Fruit fly (Drosophila melanogaster): Measurements from ENCODE around the gene Alp4.
A peak's percentile ranks its signal among the peaks of the same experiment; 100 is the strongest.

Alp4 gene

DNA sequence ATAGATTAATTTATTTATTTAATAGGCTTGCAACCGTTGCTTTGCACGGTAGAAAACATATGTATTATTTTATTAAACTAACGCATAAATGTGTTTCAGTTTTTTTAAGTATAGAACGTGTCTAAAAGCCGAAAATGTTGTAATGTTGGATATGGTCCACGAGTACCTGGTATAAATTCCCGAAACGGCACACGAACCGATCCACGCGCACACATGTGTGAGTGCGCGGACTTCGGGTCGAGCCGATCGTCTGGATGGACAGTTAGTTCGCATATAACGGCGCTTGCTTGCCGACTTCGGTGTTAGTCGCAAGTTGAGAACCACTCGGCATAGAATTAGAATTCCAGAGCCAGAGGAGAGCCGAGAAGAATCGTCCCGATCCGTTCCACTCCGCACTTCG, at the start of gene Alp4:
TSS of gene Alp4 (plus strand) at position 301 of the 400 bp plus-strand sequence.
- no peak for TF ChIP-seq CG17801 (GFP tag; optimal IDR thresholded peaks at IDR 0.05; ENCODE audit: partially characterized antibody)

DNA sequence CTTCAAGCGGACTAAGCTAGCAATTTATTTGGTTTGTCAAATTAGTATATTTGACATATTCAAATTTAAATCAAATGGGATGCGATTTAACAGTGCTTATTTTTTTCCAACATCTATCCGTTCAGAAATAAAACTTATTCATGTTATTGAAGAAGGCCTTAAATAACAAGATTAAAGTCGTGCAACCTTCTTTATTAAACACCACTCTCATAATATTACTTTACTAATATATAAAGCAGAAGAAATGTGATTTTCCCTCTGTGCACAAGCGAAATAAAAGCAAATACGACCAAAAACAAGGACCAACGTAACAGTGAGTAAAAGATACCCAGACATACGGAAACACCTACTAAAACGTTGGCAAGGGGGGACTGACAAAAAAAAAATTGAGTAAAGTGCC, 42.1 kb upstream of the Alp4 start:
- no peak for TF ChIP-seq CG17801 (GFP tag; optimal IDR thresholded peaks at IDR 0.05; ENCODE audit: partially characterized antibody)

DNA sequence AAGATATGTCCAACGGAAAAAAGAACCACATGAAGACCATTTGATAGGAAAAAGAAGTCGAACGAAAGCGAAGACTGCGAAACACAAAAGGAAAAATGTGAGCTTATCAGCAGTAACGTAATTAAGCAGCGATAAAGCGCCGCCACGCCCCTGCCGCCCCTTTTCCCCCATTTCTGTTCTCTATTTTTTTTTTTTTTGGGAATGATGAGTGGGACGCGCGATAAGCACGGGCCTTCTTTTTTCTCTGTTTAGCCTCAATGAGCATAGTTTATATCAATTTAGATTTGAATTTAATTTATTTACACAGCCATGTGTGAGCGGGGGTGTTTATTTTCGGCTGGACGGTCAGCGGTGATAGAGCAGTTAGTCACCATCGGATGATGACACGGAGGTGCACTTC, 38.6 kb upstream of the Alp4 start:
- no peak for TF ChIP-seq CG17801 (GFP tag; optimal IDR thresholded peaks at IDR 0.05; ENCODE audit: partially characterized antibody)

DNA sequence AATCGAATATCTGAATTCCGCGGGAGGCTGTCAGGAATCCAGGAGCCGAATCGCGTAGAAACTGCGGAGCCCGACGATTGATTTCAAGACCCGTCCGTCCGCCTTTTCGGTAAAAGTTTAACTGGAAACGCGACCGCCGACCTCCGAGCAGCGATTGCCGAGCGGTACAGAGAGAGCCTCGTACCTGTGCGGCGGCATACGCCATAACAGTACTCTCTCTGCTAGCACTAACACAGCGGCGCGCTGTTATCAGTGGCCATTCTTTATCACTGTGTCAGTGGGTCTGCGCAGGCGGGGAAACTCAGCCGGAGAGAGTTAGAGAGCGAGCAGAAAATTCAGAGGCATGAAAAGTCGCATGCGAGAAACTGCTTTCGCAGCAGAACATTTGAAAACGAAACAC, 32.0 kb upstream of the Alp4 start, which contains the start of gene 5-HT7:
TSS of gene 5-HT7 (minus strand) at position 161 of the 400 bp plus-strand sequence.
- TF ChIP-seq CG17801 (GFP tag; optimal IDR thresholded peaks at IDR 0.05; ENCODE audit: partially characterized antibody), result no peak

DNA sequence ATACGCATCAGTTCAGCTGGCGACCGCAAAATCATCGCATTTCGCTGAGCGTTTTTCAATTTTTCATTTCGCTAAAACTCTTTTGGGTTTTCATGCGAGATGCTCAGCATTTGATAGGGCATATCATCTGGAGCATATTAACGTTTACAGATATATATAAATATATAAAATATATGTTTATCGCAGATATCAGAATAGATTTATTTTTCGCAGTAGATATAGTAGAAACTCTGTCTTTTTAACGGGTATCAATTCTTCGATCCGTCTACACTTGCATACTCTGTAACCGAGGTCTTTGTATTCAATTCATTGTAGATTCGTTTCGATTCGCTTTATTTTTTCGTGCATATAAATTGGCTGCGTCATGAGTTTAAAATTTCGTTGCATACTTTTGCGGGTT, 29.1 kb upstream of the Alp4 start:
- TF ChIP-seq CG17801 (GFP tag; optimal IDR thresholded peaks at IDR 0.05; ENCODE audit: partially characterized antibody), result no peak

DNA sequence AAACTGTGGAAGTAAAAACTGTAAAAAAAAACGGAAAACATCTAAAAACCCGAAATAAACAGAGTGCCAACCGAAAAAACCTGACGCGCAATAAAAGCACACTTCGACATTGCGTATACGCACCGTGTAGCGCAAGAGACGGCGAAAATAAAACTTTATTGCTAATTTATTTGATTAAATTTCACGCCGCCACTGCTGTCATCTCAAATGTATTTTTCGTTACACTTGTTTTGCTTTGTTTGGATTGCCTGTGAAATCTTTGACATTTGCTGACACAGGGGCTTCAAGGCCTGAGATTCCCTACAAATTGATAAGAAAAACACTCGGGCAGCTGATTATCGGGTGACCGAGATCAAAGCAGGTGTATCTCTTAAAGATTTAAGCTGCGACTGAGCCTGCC, 28.0 kb upstream of the Alp4 start:
- TF ChIP-seq CG17801 (GFP tag; optimal IDR thresholded peaks at IDR 0.05; ENCODE audit: partially characterized antibody), result no peak

DNA sequence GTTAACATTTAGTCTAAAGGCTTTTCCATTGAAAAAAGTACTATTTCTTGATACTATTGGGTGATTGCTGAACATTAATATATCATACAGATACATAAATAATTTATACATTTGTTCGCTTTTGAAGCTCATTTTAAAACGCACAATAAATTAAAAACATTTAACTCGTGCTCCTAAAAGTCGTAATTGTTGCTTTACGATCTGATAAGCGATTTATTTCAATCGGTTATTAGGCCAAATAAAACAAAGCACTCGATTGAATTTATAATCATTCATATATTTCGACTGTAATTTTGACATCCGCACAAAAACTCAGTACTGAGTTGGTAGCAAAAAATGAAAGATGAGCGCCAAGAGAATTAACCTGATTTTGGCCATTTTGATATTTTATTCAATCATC, 13.7 kb upstream of the Alp4 start, which contains the start of gene CG33773:
TSS of gene CG33773 (plus strand) at position 301 of the 400 bp plus-strand sequence.
- no peak for TF ChIP-seq CG17801 (GFP tag; optimal IDR thresholded peaks at IDR 0.05; ENCODE audit: partially characterized antibody)

DNA sequence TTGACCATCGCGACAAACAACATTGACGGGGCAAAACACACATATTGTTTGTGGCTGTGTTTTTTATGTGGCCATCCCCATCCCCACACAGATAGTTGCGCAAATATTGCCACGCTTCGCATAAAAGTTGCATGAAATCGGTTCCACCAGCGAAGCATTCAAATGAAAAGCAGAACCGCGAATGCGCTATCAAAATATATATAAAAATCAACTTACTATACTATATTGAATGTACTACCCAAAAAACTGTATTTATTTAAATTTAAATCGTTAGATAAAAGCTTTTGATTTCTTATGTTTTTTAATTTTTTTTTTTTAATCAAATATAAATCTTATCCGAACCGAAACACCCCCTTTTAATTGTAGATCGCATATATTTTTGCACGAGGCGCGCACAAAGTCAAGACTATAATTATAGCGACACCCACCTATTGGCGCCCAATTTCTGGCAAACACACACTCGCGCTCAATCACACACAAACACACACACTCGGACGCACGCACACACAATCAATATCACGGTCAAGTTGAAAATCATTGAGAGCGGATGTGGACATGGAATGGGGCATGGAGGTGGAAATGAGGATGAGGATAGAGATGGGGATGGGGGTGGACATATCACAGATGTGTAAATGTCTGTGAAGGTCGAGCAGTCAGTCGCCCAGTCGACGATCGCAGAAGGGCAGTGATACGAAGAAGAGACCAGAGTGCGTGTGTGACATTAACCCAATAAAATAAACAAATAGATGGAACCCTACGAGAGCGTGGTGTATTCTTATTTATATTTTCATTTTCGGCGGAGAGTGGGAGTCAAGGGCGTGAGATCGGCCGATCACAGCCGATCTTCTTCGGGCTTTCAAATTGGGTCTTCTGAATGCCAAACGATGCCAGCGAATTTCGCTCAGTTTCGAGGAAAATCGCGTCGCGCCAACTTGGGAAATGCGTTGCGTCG, 10.0 kb upstream of the Alp4 start, which contains the start of gene CanA1:
TSS of gene CanA1 (plus strand) at position 902 of the 952 bp plus-strand sequence.
- no peak for TF ChIP-seq CG17801 (GFP tag; optimal IDR thresholded peaks at IDR 0.05; ENCODE audit: partially characterized antibody)

DNA sequence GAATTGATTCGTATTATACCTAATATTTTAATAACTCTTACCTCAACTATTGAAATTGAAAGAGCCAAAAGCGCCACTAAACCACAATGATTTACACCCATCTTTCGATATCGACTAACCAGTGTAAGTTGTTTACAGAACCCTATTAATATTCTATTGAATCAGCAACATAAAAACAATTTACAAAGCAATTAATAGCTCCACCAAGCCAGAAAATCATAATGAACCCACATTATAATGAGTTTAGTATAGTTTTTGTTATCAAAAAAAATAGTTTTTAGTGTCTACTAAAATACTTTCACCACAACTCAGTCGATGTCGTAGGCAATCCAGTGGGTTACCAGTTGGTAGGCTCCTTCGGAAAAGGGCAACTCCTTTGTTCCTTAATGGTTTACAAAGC, 3.7 kb upstream of the Alp4 start, which contains the start of gene CG33920:
TSS of gene CG33920 (minus strand) at position 101 of the 400 bp plus-strand sequence.
- TF ChIP-seq CG17801 (GFP tag; optimal IDR thresholded peaks at IDR 0.05; ENCODE audit: partially characterized antibody), result no peak

DNA sequence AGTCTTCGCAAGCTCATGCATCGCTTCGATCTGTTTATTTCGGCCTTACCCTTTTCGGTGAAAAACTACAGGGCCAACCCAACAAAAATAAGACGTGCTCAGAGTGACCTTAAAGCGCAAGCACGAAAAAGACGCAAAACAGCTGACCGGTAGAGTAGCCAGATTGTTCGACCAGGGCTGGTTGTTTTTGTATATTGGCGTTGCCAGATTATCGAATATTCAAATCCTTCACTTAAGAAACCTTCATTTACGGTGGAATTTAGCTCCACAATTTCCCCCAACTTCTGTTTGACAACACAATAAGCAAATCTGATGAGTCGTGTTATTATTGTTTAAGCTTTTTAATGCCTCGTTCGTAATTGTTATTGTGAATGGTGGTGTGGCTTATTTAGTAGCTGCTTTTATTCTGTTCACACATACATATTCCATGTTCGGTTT, 5.1 kb downstream of the Alp4 start, which contains the start of gene Chchd3:
TSS of gene Chchd3 (minus strand) at position 132 of the 438 bp plus-strand sequence.
- TF ChIP-seq CG17801 (GFP tag; optimal IDR thresholded peaks at IDR 0.05; ENCODE audit: partially characterized antibody), result no peak

DNA sequence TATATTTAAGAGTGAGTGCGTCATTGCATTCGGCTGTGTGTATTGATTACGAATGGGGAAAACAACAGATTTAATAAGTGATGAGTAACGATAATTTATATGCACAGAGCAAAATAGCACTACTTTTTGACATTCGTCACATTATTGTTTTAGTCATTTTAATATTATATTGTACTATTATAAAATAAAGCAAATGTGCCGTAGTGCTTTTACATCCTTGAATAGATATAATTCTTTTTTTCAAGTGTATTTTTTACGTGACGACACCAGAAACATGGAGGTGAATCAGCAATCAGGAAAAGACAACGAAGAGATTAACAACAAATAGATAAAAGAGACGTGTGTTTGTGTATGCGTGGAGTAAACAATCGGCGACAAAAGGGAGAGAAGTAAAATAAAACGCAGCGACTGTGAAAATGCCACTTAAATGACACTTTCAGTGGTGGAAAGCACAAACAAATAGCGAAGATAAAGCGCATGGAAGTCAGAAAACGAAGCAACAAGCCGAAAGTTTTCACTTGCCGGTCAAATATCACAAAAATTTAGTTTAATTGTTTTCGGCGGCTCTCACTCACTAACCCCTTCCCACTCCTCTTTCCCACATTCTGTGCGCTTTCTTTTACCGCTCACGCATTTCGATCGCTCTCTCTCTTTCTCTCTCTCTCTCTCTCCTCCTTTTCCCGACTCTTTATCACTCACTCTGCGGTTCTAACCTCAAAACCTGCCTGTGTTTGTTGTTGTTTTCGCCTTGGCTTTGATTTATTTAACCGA, 10.5 kb downstream of the Alp4 start:
- peak; percentile 91 for TF ChIP-seq CG17801 (GFP tag; optimal IDR thresholded peaks at IDR 0.05; ENCODE audit: partially characterized antibody)

DNA sequence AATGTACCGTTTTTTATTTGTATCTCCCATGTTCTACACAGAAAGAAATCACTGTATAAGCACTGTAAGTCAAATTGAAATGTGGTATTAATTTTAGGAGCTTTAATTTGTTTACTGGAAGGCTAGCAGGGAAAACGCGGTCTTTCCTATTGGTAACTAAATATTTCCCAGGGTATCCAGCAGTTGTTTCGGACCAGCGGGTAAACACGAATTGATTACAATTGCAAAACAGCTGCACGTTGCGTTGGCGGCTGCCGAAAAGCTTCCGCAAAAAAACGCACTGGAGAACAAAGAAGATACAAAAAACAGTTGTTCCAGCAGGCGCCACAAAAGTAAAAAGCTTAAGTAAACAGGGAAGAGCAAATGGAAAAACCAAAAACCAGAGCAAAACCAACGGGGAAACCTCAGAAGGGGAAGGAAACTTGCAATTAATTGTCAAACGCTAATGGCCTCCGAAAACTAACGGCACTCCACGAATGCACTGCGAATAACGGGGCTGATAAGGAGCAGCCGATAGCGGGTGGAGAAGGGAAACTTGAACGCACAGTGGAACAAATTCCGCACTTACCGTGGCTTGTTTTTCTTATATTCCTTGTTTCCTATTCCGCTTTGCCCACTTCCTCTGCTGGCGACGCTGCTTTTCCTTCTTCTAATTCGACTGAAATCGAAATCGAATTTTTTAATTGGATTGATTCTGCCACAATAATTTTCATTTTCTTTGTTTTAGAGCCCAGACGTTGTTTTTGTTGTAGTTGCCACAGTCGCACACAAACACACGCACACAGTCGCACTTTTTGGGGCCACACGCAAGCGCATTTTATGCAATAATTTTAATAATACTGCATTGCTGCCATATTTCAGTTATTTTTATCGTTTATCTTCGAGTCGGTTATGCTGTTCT, 11.3 kb downstream of the Alp4 start:
- no peak for TF ChIP-seq CG17801 (GFP tag; optimal IDR thresholded peaks at IDR 0.05; ENCODE audit: partially characterized antibody)

DNA sequence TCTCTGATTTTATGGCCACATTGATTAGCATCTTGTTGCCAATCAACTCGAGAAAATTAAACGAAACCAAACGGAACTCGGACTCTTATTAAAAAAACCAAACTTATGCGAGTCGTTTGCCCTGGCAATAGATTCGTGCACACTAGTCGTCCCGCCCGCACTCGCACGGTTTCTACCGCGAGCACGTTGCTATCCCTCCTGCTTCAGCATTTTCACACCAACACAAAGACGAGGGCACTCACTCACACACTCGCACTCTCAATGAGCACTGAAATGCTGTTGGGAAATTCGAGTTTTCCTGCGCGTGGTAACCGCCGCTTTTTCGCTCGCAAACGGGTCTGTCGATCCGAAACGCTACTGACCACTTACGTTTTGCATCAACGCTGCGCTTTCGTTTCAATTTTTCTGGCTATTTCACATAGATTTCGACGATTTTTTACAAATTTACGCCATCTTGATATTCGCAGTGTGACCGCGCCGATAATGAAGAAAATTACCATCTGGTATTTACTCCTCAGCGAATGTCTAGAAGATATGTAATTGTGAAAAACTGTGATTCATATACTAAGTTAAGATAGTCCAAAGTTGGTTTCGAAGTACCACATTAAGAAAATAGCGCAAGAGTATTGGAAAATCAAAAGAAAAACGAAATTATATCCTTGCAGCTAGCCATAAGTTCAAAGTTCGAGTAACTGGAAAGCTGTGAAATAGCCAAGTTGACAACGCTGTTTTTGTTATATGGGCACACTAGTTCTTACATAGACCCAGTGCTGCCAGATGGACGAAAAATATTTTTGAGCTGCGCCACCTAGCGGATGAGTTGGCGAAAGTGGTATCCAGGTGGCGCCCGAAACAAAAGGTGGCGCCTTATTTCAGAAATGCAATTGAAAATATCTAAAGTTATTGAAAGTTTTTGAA, 12.2 kb downstream of the Alp4 start, which contains the start of gene dco:
TSS of gene dco (minus strand) at position 503 of the 918 bp plus-strand sequence.
- peak; percentile 41 for TF ChIP-seq CG17801 (GFP tag; optimal IDR thresholded peaks at IDR 0.05; ENCODE audit: partially characterized antibody)
